Worm (Caenorhabditis elegans) whole organism, mixed stage, embryonic: ENCODE data around the gene catp-6.

Source experiments
- elt-1 ChIP-seq: sonication (generic microtip); optimal IDR thresholded peaks from 2 replicates; lab custom pipeline; 2017; ENCODE audit warnings: missing genetic modification characterization, mild to moderate bottlenecking, missing compliant biosample characterization, antibody characterized with exemption, moderate library complexity, borderline replicate concordance; ENCODE audit not compliant: insufficient read depth
- nhr-28 ChIP-seq: fragments of 150-350 bp; optimal IDR thresholded peaks from 2 replicates; lab custom pipeline; 2014; ENCODE audit warnings: missing biosample characterization, missing genetic modification characterization
- pha-4 ChIP-seq: fragments of 150-350 bp; optimal IDR thresholded peaks from 2 replicates; lab custom pipeline; 2018; ENCODE audit warnings: missing biosample characterization, missing genetic modification reagents, missing genetic modification characterization
- snpc-4 ChIP-seq: fragments of 150-350 bp; optimal IDR thresholded peaks from 2 replicates; lab custom pipeline; 2014; ENCODE audit warnings: missing biosample characterization, missing genetic modification characterization
- ztf-11 ChIP-seq: fragments of 150-350 bp; optimal IDR thresholded peaks from 2 replicates; lab custom pipeline; 2014; ENCODE audit warnings: missing biosample characterization, missing genetic modification characterization

ce11 chrIV:9846574-9846973, 22.2 kb upstream of the catp-6 start, which contains the start of gene K07F5.6:
- TF ChIP-seq pha-4 (tag; lab: Kevin White, UChicago) (no peak), elt-1 (tag; lab: Kevin White, UChicago) (no peak), ztf-11 (tag; lab: Kevin White, UChicago) (no peak), snpc-4 (tag; lab: Kevin White, UChicago) (no peak), nhr-28 (tag; lab: Kevin White, UChicago) (no peak)
